Fruit fly (Drosophila melanogaster): ENCODE results near the gene CG34161.
A peak's percentile ranks its signal among the peaks of the same experiment; 100 is the strongest.

The CG34161 gene

dm6 chr2L:10581602-10582001, at the start of gene CG34161:
Gene CG34161 (minus strand): TSS chr2L:10581702.
- no peak for TF ChIP-seq CG8478 (optimal IDR thresholded peaks at IDR 0.05)
- no peak for TF ChIP-seq CTCF (optimal IDR thresholded peaks at IDR 0.05)

dm6 chr2L:10625935-10626334, 44.4 kb upstream of the CG34161 start:
- TF ChIP-seq CG8478 (optimal IDR thresholded peaks at IDR 0.05) (no peak), CTCF (optimal IDR thresholded peaks at IDR 0.05) (peak; percentile 75 to 76)

dm6 chr2L:10616767-10617166, 35.3 kb upstream of the CG34161 start:
- TF ChIP-seq CTCF (optimal IDR thresholded peaks at IDR 0.05) (no peak), CG8478 (optimal IDR thresholded peaks at IDR 0.05) (no peak)

- no peak for TF ChIP-seq CG8478 (optimal IDR thresholded peaks at IDR 0.05)
- no peak for TF ChIP-seq CTCF (optimal IDR thresholded peaks at IDR 0.05)
These were observed 34.4 kb upstream of the CG34161 start for dm6 chr2L:10615889-10616288.

dm6 chr2L:10614660-10615479, 33.4 kb upstream of the CG34161 start:
- TF ChIP-seq CG8478 (optimal IDR thresholded peaks at IDR 0.05), result no peak
- peak; percentile 86 to 87 for TF ChIP-seq CTCF (optimal IDR thresholded peaks at IDR 0.05)

- no peak for TF ChIP-seq CTCF (optimal IDR thresholded peaks at IDR 0.05)
- TF ChIP-seq CG8478 (optimal IDR thresholded peaks at IDR 0.05), result no peak
These were observed 31.6 kb upstream of the CG34161 start for dm6 chr2L:10613104-10613503.

- TF ChIP-seq CG8478 (optimal IDR thresholded peaks at IDR 0.05) (no peak), CTCF (optimal IDR thresholded peaks at IDR 0.05) (no peak)
These were observed 27.3 kb upstream of the CG34161 start for dm6 chr2L:10608662-10609262.

dm6 chr2L:10607697-10608096, 26.2 kb upstream of the CG34161 start:
- no peak for TF ChIP-seq CG8478 (optimal IDR thresholded peaks at IDR 0.05)
- TF ChIP-seq CTCF (optimal IDR thresholded peaks at IDR 0.05), result no peak

dm6 chr2L:10603604-10604003, 22.1 kb upstream of the CG34161 start:
- TF ChIP-seq CTCF (optimal IDR thresholded peaks at IDR 0.05), result peak; percentile 75 to 89
- TF ChIP-seq CG8478 (optimal IDR thresholded peaks at IDR 0.05), result no peak

dm6 chr2L:10579453-10579852, 2.0 kb downstream of the CG34161 start, which contains the start of gene CG34160:
Gene CG34160 (plus strand): TSS chr2L:10579753.
- TF ChIP-seq CTCF (optimal IDR thresholded peaks at IDR 0.05), result no peak
- no peak for TF ChIP-seq CG8478 (optimal IDR thresholded peaks at IDR 0.05)

- TF ChIP-seq CTCF (optimal IDR thresholded peaks at IDR 0.05), result no peak
- no peak for TF ChIP-seq CG8478 (optimal IDR thresholded peaks at IDR 0.05)
These were observed 3.8 kb downstream of the CG34161 start, which contains the start of gene w-cup for dm6 chr2L:10577692-10578091. Gene w-cup (minus strand): TSS chr2L:10577792.

dm6 chr2L:10566955-10567354, 14.5 kb downstream of the CG34161 start, which contains the start of gene CG6138:
Gene CG6138 (plus strand): TSS chr2L:10567255.
- TF ChIP-seq CTCF (optimal IDR thresholded peaks at IDR 0.05), result no peak
- TF ChIP-seq CG8478 (optimal IDR thresholded peaks at IDR 0.05), result no peak

- no peak for TF ChIP-seq CTCF (optimal IDR thresholded peaks at IDR 0.05)
- no peak for TF ChIP-seq CG8478 (optimal IDR thresholded peaks at IDR 0.05)
These were observed 15.8 kb downstream of the CG34161 start for dm6 chr2L:10565674-10566073.

dm6 chr2L:10555269-10555668, 26.2 kb downstream of the CG34161 start:
- TF ChIP-seq CG8478 (optimal IDR thresholded peaks at IDR 0.05), result no peak
- no peak for TF ChIP-seq CTCF (optimal IDR thresholded peaks at IDR 0.05)

dm6 chr2L:10554676-10555075, 26.8 kb downstream of the CG34161 start:
- TF ChIP-seq CG8478 (optimal IDR thresholded peaks at IDR 0.05) (no peak), CTCF (optimal IDR thresholded peaks at IDR 0.05) (no peak)

- TF ChIP-seq CG8478 (optimal IDR thresholded peaks at IDR 0.05), result no peak
- TF ChIP-seq CTCF (optimal IDR thresholded peaks at IDR 0.05), result no peak
These were observed 27.8 kb downstream of the CG34161 start for dm6 chr2L:10553692-10554091.
